Worm (Caenorhabditis elegans) whole organism, L1 larva: ENCODE measurements around the gene Y38C1BA.4.

Experiments
- fos-1 ChIP-seq: fragments of 150-350 bp; optimal IDR thresholded peaks from 2 replicates; lab custom pipeline; 2014; ENCODE audit warnings: missing biosample characterization, missing genetic modification characterization
- jun-1 ChIP-seq: fragments of 150-350 bp; optimal IDR thresholded peaks from 2 replicates; lab custom pipeline; 2014; ENCODE audit warnings: missing biosample characterization, missing genetic modification reagents, missing genetic modification characterization
- lir-3 ChIP-seq: sonication (generic microtip); optimal IDR thresholded peaks from 2 replicates; lab custom pipeline; 2016; ENCODE audit warnings: mild to moderate bottlenecking, missing genetic modification characterization, moderate library complexity, missing compliant biosample characterization; ENCODE audit not compliant: poor library complexity

- TF ChIP-seq fos-1 (tag; lab: Kevin White, UChicago), result no peak
- TF ChIP-seq jun-1, result no peak
- no peak for TF ChIP-seq lir-3
Measured at ce11 chrIV:1803882-1804281, 17.8 kb upstream of the Y38C1BA.4 start, which contains the start of gene Y38C1BA.1.
